Worm (Caenorhabditis elegans): Measurements from ENCODE around the gene psmd-9.

- TF ChIP-seq med-1 (GFP tag; optimal IDR thresholded peaks at IDR 0.05; ENCODE audit: insufficient read depth) (no peak), flt-1 (GFP tag; IDR thresholded peaks at IDR 0.05) (no peak), tab-1 (GFP tag; IDR thresholded peaks at IDR 0.05) (0 out of 2 replicates have a peak, but pooled peaks have one; percentile 55), cog-1 (tag; optimal IDR thresholded peaks at IDR 0.05) (peak; percentile 61), ref-1 (GFP tag; conservative IDR thresholded peaks at IDR 0.05) (no peak)
Observed at ce11 chrII:6858835-6859234, 43.1 kb upstream of the psmd-9 start.
